Worm (Caenorhabditis elegans) whole organism, L4 larva: ENCODE measurements around the gene idpp-16.

ENCODE experiments used
- Y105C5A.15 ChIP-seq: fragments of 200-800 bp; sonication (Bioruptor generic); IDR thresholded peaks from 2 replicates; pipeline ENCODE4 v1.3.6; 2022; ENCODE audit warnings: missing genetic modification characterization, missing compliant biosample characterization
- Y75B8A.6 ChIP-seq: fragments of 200-800 bp; sonication (Bioruptor generic); IDR thresholded peaks from 2 replicates; pipeline ENCODE4 v1.3.6; 2022; ENCODE audit warnings: missing genetic modification reagents, missing genetic modification characterization, missing compliant biosample characterization
- ceh-82 ChIP-seq: sonication (generic microtip); optimal IDR thresholded peaks from 2 replicates; lab custom pipeline; 2017; ENCODE audit warnings: missing biosample characterization, missing genetic modification characterization
- lsy-2 ChIP-seq, 2 experiments: fragments of 150-350 bp in 1 of 2; sonication (generic microtip) in 1 of 2; optimal IDR thresholded peaks; 2 replicates each; lab custom pipeline; 2014 to 2017; ENCODE audit warnings: missing biosample characterization in 2 of 2, missing genetic modification characterization in 2 of 2
- mdl-1 ChIP-seq, 2 experiments: fragments of 150-350 bp in 1 of 2; sonication (generic microtip) in 1 of 2; optimal IDR thresholded peaks; 2 replicates each; lab custom pipeline; 2014 to 2017; ENCODE audit warnings: missing biosample characterization in 2 of 2, missing genetic modification characterization in 2 of 2
- mes-2 ChIP-seq: sonication (generic microtip); optimal IDR thresholded peaks from 2 replicates; lab custom pipeline; 2016; ENCODE audit warnings: missing genotype, mild to moderate bottlenecking, missing genetic modification characterization, missing compliant biosample characterization; ENCODE audit not compliant: poor library complexity, severe bottlenecking
- nhr-28 ChIP-seq: fragments of 150-350 bp; optimal IDR thresholded peaks from 2 replicates; lab custom pipeline; 2014; ENCODE audit warnings: missing biosample characterization, missing genetic modification characterization
- pqm-1 ChIP-seq: sonication (generic microtip); optimal IDR thresholded peaks from 2 replicates; lab custom pipeline; 2017; ENCODE audit warnings: missing biosample characterization, missing genetic modification characterization
- snpc-4 ChIP-seq: fragments of 150-350 bp; optimal IDR thresholded peaks from 2 replicates; lab custom pipeline; 2014; ENCODE audit warnings: missing biosample characterization, missing genetic modification characterization

ce11 chrV:11583212-11583611 is 23.1 kb downstream of the idpp-16 start, which contains the start of gene srx-88:
- TF ChIP-seq snpc-4 (tag; lab: Kevin White, UChicago), result no peak
- no peak for TF ChIP-seq lsy-2 (tag; optimal IDR thresholded peaks at IDR 0.05; lab: Kevin White, UChicago)
- TF ChIP-seq nhr-28, result no peak
- TF ChIP-seq pqm-1 (tag; lab: Kevin White, UChicago), result no peak
- no peak for TF ChIP-seq mdl-1 (tag; optimal IDR thresholded peaks at IDR 0.05; lab: Kevin White, UChicago)
- no peak for TF ChIP-seq ceh-82 (tag; lab: Kevin White, UChicago)
- TF ChIP-seq Y75B8A.6, result no peak
- no peak for TF ChIP-seq mes-2 (tag; lab: Kevin White, UChicago)
- no peak for TF ChIP-seq Y105C5A.15
